Worm (Caenorhabditis elegans) whole organism, L2 larva: Measurements from ENCODE around the gene F36A4.2.

Source experiments
- F13H6.1 ChIP-seq: sonication (generic microtip); optimal IDR thresholded peaks from 2 replicates; lab custom pipeline; 2016; ENCODE audit warnings: missing genetic modification characterization, missing compliant biosample characterization
- ZK546.5 ChIP-seq: sonication (generic microtip); optimal IDR thresholded peaks from 2 replicates; lab custom pipeline; 2017; ENCODE audit warnings: missing biosample characterization, missing genetic modification characterization
- aly-2 ChIP-seq: fragments of 150-350 bp; optimal IDR thresholded peaks from 2 replicates; lab custom pipeline; 2014; ENCODE audit warnings: missing biosample characterization, missing genetic modification characterization
- ama-1 ChIP-seq: fragments of 150-350 bp; optimal IDR thresholded peaks from 2 replicates; lab custom pipeline; 2018; ENCODE audit warnings: inconsistent platforms
- elt-1 ChIP-seq: fragments of 150-350 bp; optimal IDR thresholded peaks from 2 replicates; lab custom pipeline; 2014; ENCODE audit warnings: missing biosample characterization, missing genetic modification characterization
- lsy-2 ChIP-seq, 2 experiments: fragments of 150-350 bp in 1 of 2; sonication (generic microtip) in 1 of 2; optimal IDR thresholded peaks; 2 replicates each; lab custom pipeline; 2014 to 2017; ENCODE audit warnings: missing biosample characterization in 2 of 2, missing genetic modification characterization in 2 of 2
- nhr-10 ChIP-seq: sonication (generic microtip); optimal IDR thresholded peaks from 2 replicates; lab custom pipeline; 2017; ENCODE audit warnings: missing biosample characterization, missing genetic modification characterization
- unc-62 ChIP-seq: fragments of 150-350 bp; optimal IDR thresholded peaks from 2 replicates; lab custom pipeline; 2014; ENCODE audit warnings: missing biosample characterization, missing genetic modification reagents, missing genetic modification characterization
- ztf-4 ChIP-seq: fragments of 150-350 bp; optimal IDR thresholded peaks from 2 replicates; lab custom pipeline; 2014; ENCODE audit warnings: missing biosample characterization, missing genetic modification characterization

DNA sequence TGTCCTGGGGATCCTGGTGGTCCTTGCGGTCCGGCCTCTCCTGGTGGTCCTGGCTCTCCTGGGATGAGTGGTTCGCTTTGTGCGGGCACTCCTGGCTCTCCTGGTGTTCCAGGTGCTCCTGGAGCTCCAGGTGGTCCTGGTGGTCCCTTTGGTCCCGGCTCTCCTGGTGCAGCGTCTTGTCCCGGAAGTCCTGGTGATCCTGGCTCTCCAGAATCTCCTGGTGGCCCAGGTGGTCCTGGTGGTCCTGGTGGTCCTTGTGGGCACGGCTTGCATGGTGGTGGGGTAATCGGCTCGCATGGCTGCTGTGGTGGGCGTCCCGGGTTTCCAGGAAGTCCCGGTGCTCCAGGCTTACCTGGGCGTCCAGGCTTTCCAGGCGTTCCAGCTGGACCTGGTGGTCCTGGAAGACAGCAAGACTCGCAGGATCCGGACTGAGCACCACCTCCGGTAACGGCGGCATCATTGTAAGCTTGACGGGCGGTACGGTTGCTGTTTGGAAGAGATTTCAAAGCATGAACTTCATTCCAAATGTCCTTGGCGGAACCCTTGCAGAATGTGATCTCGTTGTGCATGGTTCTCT, 27.1 kb upstream of the F36A4.2 start:
- no peak for TF ChIP-seq elt-1 (tag; lab: Kevin White, UChicago)
- no peak for TF ChIP-seq F13H6.1 (tag; lab: Kevin White, UChicago)
- no peak for TF ChIP-seq aly-2 (tag; lab: Kevin White, UChicago)
- TF ChIP-seq ZK546.5 (tag; lab: Kevin White, UChicago): no peak
- no peak for TF ChIP-seq nhr-10 (tag; lab: Kevin White, UChicago)
- TF ChIP-seq lsy-2 (tag; optimal IDR thresholded peaks at IDR 0.05; lab: Kevin White, UChicago): no peak
- TF ChIP-seq ztf-4 (tag; lab: Kevin White, UChicago): no peak
- TF ChIP-seq ama-1 (lab: Kevin White, UChicago): no peak
- no peak for TF ChIP-seq unc-62
